Fruit fly (Drosophila melanogaster) whole organism: ENCODE measurements around the gene jus.

Experiments
- CG8478 ChIP-seq: fragments of >200 bp; optimal IDR thresholded peaks from 2 replicates; lab custom pipeline; 2018; ENCODE audit warnings: inconsistent platforms
- EcR ChIP-seq, 2 experiments: fragments of >200 bp; optimal IDR thresholded peaks; 2 replicates each; lab custom pipeline; 2017; ENCODE audit warnings: missing biosample characterization in 2 of 2, missing genetic modification characterization in 2 of 2, missing genetic modification reagents in 2 of 2
- psq ChIP-seq: fragments of >200 bp; optimal IDR thresholded peaks from 2 replicates; lab custom pipeline; 2017

dm6 chr3R:29190984-29191383 is 3.8 kb downstream of the jus start:
- TF ChIP-seq CG8478 (lab: Kevin White, UChicago) (no peak), EcR (GFP tag; optimal IDR thresholded peaks at IDR 0.05; lab: Kevin White, UChicago) (no peak), psq (lab: Kevin White, UChicago) (no peak)
